Worm (Caenorhabditis elegans): ENCODE measurements around the gene cutl-3.

ce11 chrX:14961471-14961870 is 37.5 kb downstream of the cutl-3 start, which contains the start of gene idpp-3:
- TF ChIP-seq T26A8.4 (GFP tag; IDR thresholded peaks at IDR 0.05) (no peak), mep-1 (tag; optimal IDR thresholded peaks at IDR 0.05) (no peak), snpc-4 (tag; optimal IDR thresholded peaks at IDR 0.05) (no peak), mdl-1 (tag; optimal IDR thresholded peaks at IDR 0.05) (no peak), duxl-1 (tag; optimal IDR thresholded peaks at IDR 0.05; ENCODE audit: poor library complexity) (no peak), unc-62 (GFP tag; optimal IDR thresholded peaks at IDR 0.05 in 1 of 2) (no peak), unc-62 (tag; optimal IDR thresholded peaks at IDR 0.05) (no peak), nhr-6 (tag; optimal IDR thresholded peaks at IDR 0.05) (no peak), ama-1 (optimal IDR thresholded peaks at IDR 0.05) (no peak), nhr-25 (tag; optimal IDR thresholded peaks at IDR 0.05; ENCODE audit: borderline replicate concordance, insufficient read depth) (no peak), lsy-2 (tag; optimal IDR thresholded peaks at IDR 0.05) (no peak)

All from whole organism, L4 larva.